Worm (Caenorhabditis elegans) whole organism, young adult: ENCODE data around the gene nas-1.

ENCODE experiments used
- B0035.1 ChIP-seq: sonication (generic microtip); optimal IDR thresholded peaks from 2 replicates; lab custom pipeline; 2016; ENCODE audit warnings: missing genetic modification characterization, mild to moderate bottlenecking, missing compliant biosample characterization, missing genotype, missing genetic modification reagents
- D2030.7 ChIP-seq: fragments of 200-800 bp; sonication (Bioruptor generic); IDR thresholded peaks from 2 replicates; pipeline ENCODE4 v1.3.6; 2022; ENCODE audit warnings: missing genetic modification reagents, missing genetic modification characterization, missing compliant biosample characterization
- F10E7.11 ChIP-seq: sonication (generic microtip); optimal IDR thresholded peaks from 2 replicates; lab custom pipeline; 2017; ENCODE audit warnings: mild to moderate bottlenecking, missing genetic modification characterization, moderate library complexity, missing compliant biosample characterization
- F52B5.7 ChIP-seq: sonication (generic microtip); optimal IDR thresholded peaks from 2 replicates; lab custom pipeline; 2016; ENCODE audit warnings: mild to moderate bottlenecking, missing genetic modification characterization, missing compliant biosample characterization
- Y79H2A.3 ChIP-seq: fragments of 200-800 bp; sonication (Bioruptor generic); conservative IDR thresholded peaks from 2 replicates; pipeline ENCODE4 v1.3.6; 2022; ENCODE audit warnings: missing genetic modification reagents, missing genetic modification characterization, missing compliant biosample characterization
- Y95B8A.8 ChIP-seq: fragments of 200-800 bp; sonication (Bioruptor generic); IDR thresholded peaks from 2 replicates; pipeline ENCODE4 v1.3.6; 2022; ENCODE audit warnings: missing genetic modification reagents, missing genetic modification characterization, missing compliant biosample characterization
- ZK185.1 ChIP-seq: sonication (generic microtip); optimal IDR thresholded peaks from 2 replicates; lab custom pipeline; 2016; ENCODE audit warnings: mild to moderate bottlenecking, missing genetic modification characterization, missing compliant biosample characterization; ENCODE audit not compliant: poor library complexity, severe bottlenecking
- akir-1 ChIP-seq: fragments of 200-800 bp; sonication (Bioruptor generic); optimal IDR thresholded peaks from 2 replicates; lab custom pipeline; 2018; ENCODE audit warnings: mild to moderate bottlenecking, missing genetic modification characterization, moderate library complexity, missing compliant biosample characterization
- ama-1 ChIP-seq, 3 experiments: fragments of 150-350 bp in 1 of 3; sonication (generic microtip) in 2 of 3; optimal IDR thresholded peaks; 2 replicates each; lab custom pipeline; 2014 to 2018; ENCODE audit warnings: missing biosample characterization in 2 of 3, missing genetic modification characterization in 2 of 3, missing genetic modification reagents in 2 of 3
- athp-1 ChIP-seq: sonication (generic microtip); optimal IDR thresholded peaks from 2 replicates; lab custom pipeline; 2017; ENCODE audit warnings: mild to moderate bottlenecking, missing genetic modification characterization, missing compliant biosample characterization
- attf-5 ChIP-seq: fragments of 200-800 bp; sonication (Bioruptor generic); optimal IDR thresholded peaks from 2 replicates; lab custom pipeline; 2018; ENCODE audit warnings: mild to moderate bottlenecking, missing genetic modification characterization, missing compliant biosample characterization
- cebp-1 ChIP-seq, 2 experiments: fragments of 200-800 bp in 1 of 2; sonication (Bioruptor generic) in 1 of 2; sonication (generic microtip) in 1 of 2; IDR thresholded peaks in 1 of 2; optimal IDR thresholded peaks in 1 of 2; 2 replicates each; pipeline versions ENCODE4 v1.3.6 to Lab custom; 2017 to 2022; ENCODE audit warnings: missing compliant biosample characterization in 2 of 2, missing genetic modification characterization in 2 of 2, mild to moderate bottlenecking in 1 of 2, missing genetic modification reagents in 1 of 2, moderate library complexity in 1 of 2
- dox-1 ChIP-seq: fragments of 200-800 bp; sonication (Bioruptor generic); IDR thresholded peaks from 2 replicates; pipeline ENCODE4 v1.3.6; 2022; ENCODE audit warnings: missing genetic modification reagents, missing genetic modification characterization, missing compliant biosample characterization
- dpl-1 ChIP-seq: fragments of 150-350 bp; optimal IDR thresholded peaks from 2 replicates; lab custom pipeline; 2014; ENCODE audit warnings: missing biosample characterization, missing genetic modification reagents, missing genetic modification characterization
- efl-1 ChIP-seq: fragments of 150-350 bp; optimal IDR thresholded peaks from 2 replicates; lab custom pipeline; 2014; ENCODE audit warnings: missing biosample characterization, missing genetic modification reagents, missing genetic modification characterization
- egl-44 ChIP-seq: fragments of 200-800 bp; sonication (Bioruptor generic); IDR thresholded peaks from 2 replicates; pipeline ENCODE4 v1.3.6; 2022; ENCODE audit warnings: missing genetic modification reagents, missing genetic modification characterization, missing compliant biosample characterization
- egrh-3 ChIP-seq: fragments of 200-800 bp; sonication (Bioruptor generic); IDR thresholded peaks from 2 replicates; pipeline ENCODE4 v1.3.6; 2022; ENCODE audit warnings: missing genetic modification reagents, missing genetic modification characterization, missing compliant biosample characterization
- fkh-3 ChIP-seq: sonication (generic microtip); optimal IDR thresholded peaks from 2 replicates; lab custom pipeline; 2016; ENCODE audit warnings: mild to moderate bottlenecking, missing genetic modification characterization, missing compliant biosample characterization
- him-1 ChIP-seq: sonication (generic microtip); optimal IDR thresholded peaks from 2 replicates; lab custom pipeline; 2016; ENCODE audit warnings: missing genotype, missing genetic modification reagents, missing genetic modification characterization, missing compliant biosample characterization
- hlh-12 ChIP-seq: sonication (generic microtip); optimal IDR thresholded peaks from 2 replicates; lab custom pipeline; 2016; ENCODE audit warnings: missing genetic modification characterization, missing compliant biosample characterization
- hrde-1 ChIP-seq: sonication (generic microtip); optimal IDR thresholded peaks from 2 replicates; lab custom pipeline; 2016; ENCODE audit warnings: missing genetic modification characterization, mild to moderate bottlenecking, missing compliant biosample characterization, moderate library complexity, missing genotype, missing genetic modification reagents, borderline replicate concordance
- hsf-1 ChIP-seq: fragments of 200-800 bp; sonication (Bioruptor generic); IDR thresholded peaks from 2 replicates; pipeline ENCODE4 v1.3.6; 2022; ENCODE audit warnings: missing genetic modification reagents, missing genetic modification characterization, missing compliant biosample characterization
- lag-1 ChIP-seq: fragments of 200-800 bp; sonication (Bioruptor generic); IDR thresholded peaks from 2 replicates; pipeline ENCODE4 v1.3.6; 2022; ENCODE audit warnings: missing genetic modification reagents, missing genetic modification characterization, missing compliant biosample characterization
- let-526 ChIP-seq: fragments of 200-800 bp; sonication (Bioruptor generic); IDR thresholded peaks from 2 replicates; pipeline ENCODE4 v1.3.6; 2022; ENCODE audit warnings: missing genetic modification reagents, missing genetic modification characterization, missing compliant biosample characterization
- let-607 ChIP-seq, 2 experiments: fragments of 200-800 bp in 1 of 2; sonication (Bioruptor generic) in 1 of 2; sonication (generic microtip) in 1 of 2; optimal IDR thresholded peaks; 2 replicates each; lab custom pipeline; 2016 to 2018; ENCODE audit warnings: mild to moderate bottlenecking in 2 of 2, missing compliant biosample characterization in 2 of 2, missing genetic modification characterization in 2 of 2, moderate library complexity in 2 of 2, missing genotype in 1 of 2
- lin-35 ChIP-seq, 3 experiments: fragments of 150-350 bp in 2 of 3; sonication (generic microtip) in 1 of 3; optimal IDR thresholded peaks; 2 replicates each; lab custom pipeline; 2014 to 2018; ENCODE audit warnings: missing biosample characterization in 3 of 3, missing genetic modification characterization in 3 of 3, missing genetic modification reagents in 3 of 3
- lin-54 ChIP-seq: fragments of 200-800 bp; sonication (Bioruptor generic); optimal IDR thresholded peaks from 2 replicates; lab custom pipeline; 2018; ENCODE audit warnings: mild to moderate bottlenecking, missing genetic modification characterization, missing compliant biosample characterization
- lsy-27 ChIP-seq: sonication (generic microtip); optimal IDR thresholded peaks from 2 replicates; lab custom pipeline; 2017; ENCODE audit warnings: missing genetic modification characterization, mild to moderate bottlenecking, missing compliant biosample characterization, antibody characterized with exemption, missing genotype, borderline replicate concordance; ENCODE audit not compliant: insufficient read depth
- madf-3 ChIP-seq: fragments of 200-800 bp; sonication (Bioruptor generic); IDR thresholded peaks from 2 replicates; pipeline ENCODE4 v1.3.6; 2022; ENCODE audit warnings: missing genetic modification reagents, missing genetic modification characterization, missing compliant biosample characterization
- mcd-1 ChIP-seq: fragments of 200-800 bp; sonication (Bioruptor generic); IDR thresholded peaks from 2 replicates; pipeline ENCODE4 v1.3.6; 2022; ENCODE audit warnings: missing genetic modification reagents, missing genetic modification characterization, missing compliant biosample characterization
- mel-28 ChIP-seq: sonication (generic microtip); optimal IDR thresholded peaks from 2 replicates; lab custom pipeline; 2016; ENCODE audit warnings: borderline replicate concordance, mild to moderate bottlenecking, missing genetic modification characterization, missing compliant biosample characterization
- nhr-80 ChIP-seq: sonication (generic microtip); optimal IDR thresholded peaks from 2 replicates; lab custom pipeline; 2016; ENCODE audit warnings: missing genetic modification characterization, missing compliant biosample characterization
- repo-1 ChIP-seq: sonication (generic microtip); optimal IDR thresholded peaks from 2 replicates; lab custom pipeline; 2017; ENCODE audit warnings: mild to moderate bottlenecking, missing genetic modification characterization, missing compliant biosample characterization
- snpc-3.4 ChIP-seq: sonication (generic microtip); optimal IDR thresholded peaks from 2 replicates; lab custom pipeline; 2017; ENCODE audit warnings: missing genetic modification characterization, mild to moderate bottlenecking, missing compliant biosample characterization, antibody characterized with exemption, moderate library complexity, missing genotype, missing genetic modification reagents
- tlf-1 ChIP-seq: fragments of 200-800 bp; sonication (Bioruptor generic); optimal IDR thresholded peaks from 2 replicates; lab custom pipeline; 2018; ENCODE audit warnings: mild to moderate bottlenecking, missing genetic modification characterization, missing compliant biosample characterization
- unc-130 ChIP-seq: sonication (generic microtip); optimal IDR thresholded peaks from 2 replicates; lab custom pipeline; 2016; ENCODE audit warnings: missing genetic modification reagents, missing genetic modification characterization, missing compliant biosample characterization
- ztf-18 ChIP-seq: sonication (generic microtip); optimal IDR thresholded peaks from 2 replicates; lab custom pipeline; 2016; ENCODE audit warnings: missing genotype, mild to moderate bottlenecking, missing genetic modification characterization, missing compliant biosample characterization
- ztf-6 ChIP-seq: fragments of 200-800 bp; sonication (Bioruptor generic); IDR thresholded peaks from 2 replicates; pipeline ENCODE4 v1.3.6; 2022; ENCODE audit warnings: missing genetic modification reagents, missing genetic modification characterization, missing compliant biosample characterization

nas-1 gene

ce11 chrIII:13423414-13423813, 17.8 kb downstream of the nas-1 start, which contains the start of gene exo-1 (continued):
- TF ChIP-seq lin-54 (GFP tag; lab: Kevin White, UChicago) = peak; percentile 82
- TF ChIP-seq madf-3 = no peak
- no peak for TF ChIP-seq B0035.1 (tag; lab: Kevin White, UChicago)
- TF ChIP-seq akir-1 (GFP tag; lab: Kevin White, UChicago) = no peak
- TF ChIP-seq F52B5.7 (tag; lab: Kevin White, UChicago) = no peak
- peak; percentile 68 for TF ChIP-seq D2030.7 (GFP tag; lab: Robert Waterston, UW)
- TF ChIP-seq ama-1 (optimal IDR thresholded peaks at IDR 0.05; lab: Kevin White, UChicago) = no peak
- no peak for TF ChIP-seq ama-1 (GFP tag; optimal IDR thresholded peaks at IDR 0.05; lab: Kevin White, UChicago)
- no peak for TF ChIP-seq athp-1
- TF ChIP-seq lag-1 (GFP tag; lab: Robert Waterston, UW) = no peak
- no peak for TF ChIP-seq lsy-27 (tag; lab: Kevin White, UChicago)
- no peak for TF ChIP-seq egl-44 (GFP tag; lab: Robert Waterston, UW)
- no peak for TF ChIP-seq ZK185.1 (tag; lab: Kevin White, UChicago)
- TF ChIP-seq Y95B8A.8 (GFP tag; lab: Robert Waterston, UW) = no peak
- no peak for TF ChIP-seq hlh-12 (tag; lab: Kevin White, UChicago)
- no peak for TF ChIP-seq fkh-3 (tag; lab: Kevin White, UChicago)
- TF ChIP-seq tlf-1 (GFP tag; lab: Kevin White, UChicago) = no peak
- peak; percentile 53 for TF ChIP-seq unc-130 (GFP tag; lab: Kevin White, UChicago)
- no peak for TF ChIP-seq hrde-1 (tag; lab: Kevin White, UChicago)
- 0 out of 2 replicates have a peak, but pooled peaks have one; percentile 30 for TF ChIP-seq dox-1 (GFP tag; lab: Robert Waterston, UW)
- peak; percentile 36 for TF ChIP-seq nhr-80 (tag; lab: Kevin White, UChicago)
- TF ChIP-seq cebp-1 (GFP tag; IDR thresholded peaks at IDR 0.05; lab: Robert Waterston, UW) = no peak
- no peak for TF ChIP-seq cebp-1 (tag; optimal IDR thresholded peaks at IDR 0.05; lab: Kevin White, UChicago)
- TF ChIP-seq efl-1 (GFP tag; lab: Kevin White, UChicago) = peak; percentile 77
- no peak for TF ChIP-seq let-526 (GFP tag; lab: Robert Waterston, UW)
- no peak for TF ChIP-seq mel-28 (tag; lab: Kevin White, UChicago)
- TF ChIP-seq F10E7.11 (tag; lab: Kevin White, UChicago) = no peak
- TF ChIP-seq Y79H2A.3 (GFP tag; lab: Robert Waterston, UW) = no peak
- peak; percentile 85 for TF ChIP-seq mcd-1 (GFP tag; lab: Robert Waterston, UW)
- peak; percentile 78 for TF ChIP-seq attf-5 (GFP tag; lab: Kevin White, UChicago)
- peak in 1 of 3 experiments; percentile 83 for TF ChIP-seq lin-35 (GFP tag; optimal IDR thresholded peaks at IDR 0.05; lab: Kevin White, UChicago)
- no peak for TF ChIP-seq repo-1 (tag; lab: Kevin White, UChicago)
- TF ChIP-seq ztf-18 (tag; lab: Kevin White, UChicago) = peak; percentile 41
- TF ChIP-seq dpl-1 (GFP tag; lab: Kevin White, UChicago) = peak; percentile 80
- peak; percentile 4 for TF ChIP-seq him-1 (tag; lab: Kevin White, UChicago)
- TF ChIP-seq snpc-3.4 (tag; lab: Kevin White, UChicago) = peak; percentile 17
- TF ChIP-seq ztf-6 (GFP tag; lab: Robert Waterston, UW) = no peak
- 0 out of 2 replicates have a peak, but pooled peaks have one; percentile 18 for TF ChIP-seq egrh-3 (GFP tag; lab: Robert Waterston, UW)

- TF ChIP-seq hsf-1 (GFP tag; lab: Robert Waterston, UW) (no peak), let-607 (tag; optimal IDR thresholded peaks at IDR 0.05; lab: Kevin White, UChicago) (peak in 1 of 2 experiments; percentile 61)
These were observed 20.4 kb downstream of the nas-1 start, which contains the start of gene cope-1 for ce11 chrIII:13426036-13426435. Gene cope-1, plus strand, starts transcription at chrIII:13426264.
